Fruit fly (Drosophila melanogaster) whole organism, adult: ENCODE data around the gene Toll-9.

ENCODE experiments used
- CG12768 ChIP-seq: fragments of 200-800 bp; sonication (Bioruptor generic); optimal IDR thresholded peaks from 2 replicates; lab custom pipeline; 2017; ENCODE audit warnings: missing biosample characterization, missing genetic modification characterization, mild to moderate bottlenecking, moderate library complexity, missing genetic modification reagents
- CG33017 ChIP-seq: fragments of 200-800 bp; sonication (Bioruptor generic); optimal IDR thresholded peaks from 2 replicates; lab custom pipeline; 2018; ENCODE audit warnings: missing biosample characterization, mild to moderate bottlenecking, missing genetic modification characterization, moderate library complexity
- Clk ChIP-seq: fragments of 200-800 bp; sonication (Bioruptor generic); optimal IDR thresholded peaks from 2 replicates; lab custom pipeline; 2017; ENCODE audit warnings: missing biosample characterization, missing genetic modification characterization
- Crg-1 ChIP-seq: fragments of 200-800 bp; sonication (Bioruptor generic); optimal IDR thresholded peaks from 2 replicates; lab custom pipeline; 2016; ENCODE audit warnings: missing biosample characterization, missing genetic modification characterization
- tj ChIP-seq: fragments of 200-800 bp; sonication (Bioruptor generic); optimal IDR thresholded peaks from 3 replicates; lab custom pipeline; 2017; ENCODE audit warnings: missing biosample characterization, mild to moderate bottlenecking, missing genetic modification characterization, moderate library complexity

- no peak for TF ChIP-seq Clk (GFP tag; lab: Kevin White, UChicago)
- TF ChIP-seq CG33017 (tag; lab: Kevin White, UChicago), result no peak
- TF ChIP-seq Crg-1 (GFP tag; lab: Kevin White, UChicago), result no peak
- no peak for TF ChIP-seq CG12768
- TF ChIP-seq tj (GFP tag; lab: Kevin White, UChicago), result no peak
Observed at dm6 chr3L:20403493-20404379, 37.2 kb upstream of the Toll-9 start.
